Worm (Caenorhabditis elegans) whole organism, early embryonic: ENCODE measurements around the gene amph-1.

Experiments
- B0310.2 ChIP-seq: sonication (generic microtip); optimal IDR thresholded peaks from 2 replicates; lab custom pipeline; 2016; ENCODE audit warnings: mild to moderate bottlenecking, missing genetic modification characterization, missing compliant biosample characterization
- F13C5.2 ChIP-seq: sonication (generic microtip); optimal IDR thresholded peaks from 2 replicates; lab custom pipeline; 2017; ENCODE audit warnings: mild to moderate bottlenecking, missing genetic modification characterization, inconsistent platforms, missing compliant biosample characterization
- aly-1 ChIP-seq: sonication (generic microtip); optimal IDR thresholded peaks from 2 replicates; lab custom pipeline; 2016; ENCODE audit warnings: missing genetic modification characterization, missing compliant biosample characterization
- ama-1 ChIP-seq: fragments of 150-350 bp; optimal IDR thresholded peaks from 2 replicates; lab custom pipeline; 2014
- ceh-13 ChIP-seq: fragments of 200-800 bp; sonication (Bioruptor generic); optimal IDR thresholded peaks from 2 replicates; lab custom pipeline; 2018; ENCODE audit warnings: mild to moderate bottlenecking, missing genetic modification characterization, missing compliant biosample characterization
- ceh-36 ChIP-seq: sonication (generic microtip); optimal IDR thresholded peaks from 2 replicates; lab custom pipeline; 2016; ENCODE audit warnings: missing genetic modification characterization, inconsistent platforms, missing compliant biosample characterization
- ets-7 ChIP-seq: sonication (generic microtip); optimal IDR thresholded peaks from 2 replicates; lab custom pipeline; 2016; ENCODE audit warnings: missing genotype, missing genetic modification characterization, missing compliant biosample characterization
- flt-1 ChIP-seq: fragments of 200-800 bp; sonication (Bioruptor generic); IDR thresholded peaks from 2 replicates; pipeline ENCODE4 v1.3.6; 2022; ENCODE audit warnings: missing genetic modification characterization, missing compliant biosample characterization
- hmbx-1 ChIP-seq: sonication (generic microtip); optimal IDR thresholded peaks from 2 replicates; lab custom pipeline; 2016; ENCODE audit warnings: mild to moderate bottlenecking, missing genetic modification characterization, missing compliant biosample characterization
- hmg-4 ChIP-seq: fragments of 200-800 bp; sonication (Bioruptor generic); optimal IDR thresholded peaks from 2 replicates; lab custom pipeline; 2018; ENCODE audit warnings: mild to moderate bottlenecking, missing genetic modification characterization, missing compliant biosample characterization
- hnd-1 ChIP-seq: sonication (generic microtip); optimal IDR thresholded peaks from 2 replicates; lab custom pipeline; 2016; ENCODE audit warnings: missing genetic modification characterization, missing compliant biosample characterization
- pes-1 ChIP-seq: fragments of 200-800 bp; sonication (Bioruptor generic); IDR thresholded peaks from 2 replicates; pipeline ENCODE4 v1.3.6; 2022; ENCODE audit warnings: missing genetic modification reagents, missing genetic modification characterization, missing compliant biosample characterization
- scrt-1 ChIP-seq: fragments of 200-800 bp; sonication (Bioruptor generic); IDR thresholded peaks from 2 replicates; pipeline ENCODE4 v1.3.6; 2022; ENCODE audit warnings: missing genetic modification characterization, missing compliant biosample characterization
- sea-1 ChIP-seq: fragments of 200-800 bp; sonication (Bioruptor generic); conservative IDR thresholded peaks from 2 replicates; pipeline ENCODE4 v1.3.6; 2022; ENCODE audit warnings: missing genetic modification characterization, missing compliant biosample characterization
- tbx-11 ChIP-seq: fragments of 200-800 bp; sonication (Bioruptor generic); IDR thresholded peaks from 2 replicates; pipeline ENCODE4 v1.3.6; 2022; ENCODE audit warnings: missing genetic modification characterization, missing compliant biosample characterization
- tbx-37 ChIP-seq: fragments of 200-800 bp; sonication (Bioruptor generic); conservative IDR thresholded peaks from 2 replicates; pipeline ENCODE4 v1.3.6; 2022; ENCODE audit warnings: missing genetic modification reagents, missing genetic modification characterization, missing compliant biosample characterization
- tra-4 ChIP-seq: sonication (generic microtip); optimal IDR thresholded peaks from 2 replicates; lab custom pipeline; 2017; ENCODE audit warnings: missing genetic modification characterization, missing compliant biosample characterization

Gene amph-1

DNA sequence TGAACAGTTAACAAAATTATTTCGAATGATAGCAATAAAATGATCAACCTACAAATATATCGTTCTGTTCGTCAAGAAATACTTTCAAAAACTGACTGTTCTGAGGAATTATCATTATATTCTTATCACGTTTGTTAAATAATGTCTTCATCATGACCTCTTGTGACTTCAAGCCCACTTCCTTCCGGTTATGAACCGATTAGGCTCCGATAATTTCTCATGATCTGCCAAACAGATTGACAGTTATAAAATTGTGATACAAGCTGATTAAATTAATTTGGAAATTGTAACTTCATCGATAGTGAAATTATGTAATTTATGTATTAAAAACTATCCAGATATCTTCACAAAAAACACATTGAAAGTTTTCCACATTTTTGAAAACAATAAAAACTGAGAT is 33.2 kb upstream of the amph-1 start, which contains the start of gene ins-8:
TSS of gene ins-8 (minus strand) at position 101 of the 400 bp plus-strand sequence.
- no peak for TF ChIP-seq pes-1
- no peak for TF ChIP-seq B0310.2
- TF ChIP-seq flt-1 (GFP tag; lab: Robert Waterston, UW): no peak
- no peak for TF ChIP-seq hnd-1 (tag; lab: Kevin White, UChicago)
- TF ChIP-seq ama-1 (lab: Kevin White, UChicago): no peak
- no peak for TF ChIP-seq tra-4 (tag; lab: Kevin White, UChicago)
- TF ChIP-seq sea-1: no peak
- TF ChIP-seq aly-1 (tag; lab: Kevin White, UChicago): no peak
- TF ChIP-seq scrt-1 (GFP tag; lab: Robert Waterston, UW): no peak
- no peak for TF ChIP-seq tbx-37 (GFP tag; lab: Robert Waterston, UW)
- TF ChIP-seq hmg-4: no peak
- TF ChIP-seq F13C5.2: no peak
- no peak for TF ChIP-seq hmbx-1 (tag; lab: Kevin White, UChicago)

DNA sequence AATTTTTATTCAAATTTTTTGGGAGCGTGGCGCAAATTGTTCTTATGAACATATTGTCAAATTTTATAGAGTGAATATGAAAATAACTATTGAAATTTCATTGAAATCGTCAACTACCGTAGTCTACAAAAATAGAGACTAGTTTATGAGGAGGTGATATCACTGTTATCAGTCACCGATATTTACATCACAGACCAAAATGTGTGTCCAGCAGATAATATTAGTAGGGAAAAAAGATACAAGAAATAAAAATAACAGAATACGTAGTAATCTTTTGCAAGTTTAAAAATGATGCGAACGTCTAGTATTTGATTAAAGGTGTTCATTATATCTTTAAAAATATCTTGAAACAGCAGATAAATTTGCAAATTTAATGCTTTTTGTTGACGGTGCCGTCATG is 31.6 kb upstream of the amph-1 start:
- no peak for TF ChIP-seq aly-1 (tag; lab: Kevin White, UChicago)
- no peak for TF ChIP-seq ets-7 (tag; lab: Kevin White, UChicago)
- TF ChIP-seq ceh-36 (tag; lab: Kevin White, UChicago): no peak
- TF ChIP-seq tbx-37 (GFP tag; lab: Robert Waterston, UW): no peak
- no peak for TF ChIP-seq hmg-4
- TF ChIP-seq F13C5.2: no peak
- TF ChIP-seq ama-1 (lab: Kevin White, UChicago): no peak
- TF ChIP-seq tbx-11: no peak
- no peak for TF ChIP-seq hmbx-1 (tag; lab: Kevin White, UChicago)
- TF ChIP-seq pes-1: no peak

ce11 chrIV:9678007-9678406 is 30.3 kb upstream of the amph-1 start:
- no peak for TF ChIP-seq hnd-1 (tag; lab: Kevin White, UChicago)
- no peak for TF ChIP-seq F13C5.2
- no peak for TF ChIP-seq hmbx-1 (tag; lab: Kevin White, UChicago)
- no peak for TF ChIP-seq aly-1 (tag; lab: Kevin White, UChicago)
- no peak for TF ChIP-seq hmg-4
- TF ChIP-seq ets-7 (tag; lab: Kevin White, UChicago): no peak
- no peak for TF ChIP-seq B0310.2
- TF ChIP-seq tbx-11: no peak
- TF ChIP-seq sea-1: no peak
- TF ChIP-seq ceh-36 (tag; lab: Kevin White, UChicago): no peak
- no peak for TF ChIP-seq flt-1 (GFP tag; lab: Robert Waterston, UW)

DNA sequence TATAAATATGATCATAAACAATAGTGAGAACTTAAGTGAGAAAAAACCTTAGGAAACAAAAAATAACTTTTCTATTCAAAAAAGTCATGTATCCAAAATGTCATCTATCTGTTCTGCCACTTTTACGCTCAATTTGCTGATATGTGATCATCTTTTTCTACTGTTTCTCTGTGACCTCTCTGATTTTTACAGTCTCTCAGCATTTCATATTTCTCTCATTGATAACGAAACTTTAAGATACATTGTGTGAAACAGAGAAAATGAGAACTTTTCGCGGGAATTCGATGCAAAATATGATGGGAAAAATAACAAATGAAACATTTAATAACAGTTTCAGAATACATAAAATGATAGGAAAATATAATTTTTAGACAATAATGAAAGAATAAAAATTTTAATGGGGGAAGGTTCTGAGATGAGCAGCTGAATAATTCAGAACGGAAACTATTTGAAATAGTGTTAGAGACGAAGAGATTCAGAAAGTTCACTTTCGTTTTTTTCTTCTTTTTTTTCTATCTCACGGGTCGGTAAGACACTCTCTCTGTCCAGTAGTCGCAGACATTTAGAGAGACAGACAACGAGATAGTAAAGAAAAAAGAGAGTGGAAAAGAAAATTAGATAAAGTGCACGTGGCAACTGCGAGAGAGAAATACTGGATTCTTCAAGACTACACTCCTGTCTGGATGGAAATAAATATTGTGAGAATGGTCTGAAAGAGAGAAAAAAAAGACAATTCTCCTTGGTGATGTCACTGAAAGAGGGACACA is 29.7 kb upstream of the amph-1 start:
- TF ChIP-seq scrt-1 (GFP tag; lab: Robert Waterston, UW): no peak
- no peak for TF ChIP-seq ceh-13 (GFP tag; lab: Kevin White, UChicago)
- TF ChIP-seq flt-1 (GFP tag; lab: Robert Waterston, UW): no peak
- no peak for TF ChIP-seq aly-1 (tag; lab: Kevin White, UChicago)
- TF ChIP-seq pes-1: no peak
- TF ChIP-seq hmbx-1 (tag; lab: Kevin White, UChicago): no peak
- TF ChIP-seq ama-1 (lab: Kevin White, UChicago): no peak
- TF ChIP-seq B0310.2: no peak
- TF ChIP-seq tbx-37 (GFP tag; lab: Robert Waterston, UW): no peak
- no peak for TF ChIP-seq sea-1
- no peak for TF ChIP-seq tra-4 (tag; lab: Kevin White, UChicago)
- no peak for TF ChIP-seq F13C5.2
- no peak for TF ChIP-seq ets-7 (tag; lab: Kevin White, UChicago)
- TF ChIP-seq hnd-1 (tag; lab: Kevin White, UChicago): no peak

DNA sequence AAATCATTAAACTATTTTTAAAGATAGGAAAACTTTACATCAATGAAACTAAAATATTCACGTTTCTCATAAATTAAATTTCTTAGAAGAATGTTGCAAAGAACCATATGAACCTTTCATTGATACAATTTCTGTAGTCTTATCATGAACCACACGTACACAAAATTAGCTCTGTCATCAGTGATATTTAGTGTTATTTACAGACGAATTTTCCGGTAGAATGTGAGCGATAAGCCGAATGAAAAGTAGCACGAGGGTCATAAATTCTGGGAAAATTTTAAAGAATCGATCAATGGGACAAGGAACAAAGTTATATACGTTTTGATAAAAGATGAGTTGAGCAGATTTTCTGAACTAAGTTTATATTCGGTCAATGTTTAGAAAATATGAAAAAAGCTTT is 28.9 kb upstream of the amph-1 start:
- no peak for TF ChIP-seq tra-4 (tag; lab: Kevin White, UChicago)
- no peak for TF ChIP-seq F13C5.2
- TF ChIP-seq sea-1: no peak
- TF ChIP-seq ets-7 (tag; lab: Kevin White, UChicago): no peak
- no peak for TF ChIP-seq tbx-11
- TF ChIP-seq ama-1 (lab: Kevin White, UChicago): no peak
- no peak for TF ChIP-seq B0310.2
- no peak for TF ChIP-seq tbx-37 (GFP tag; lab: Robert Waterston, UW)
- TF ChIP-seq ceh-13 (GFP tag; lab: Kevin White, UChicago): no peak
- no peak for TF ChIP-seq hmbx-1 (tag; lab: Kevin White, UChicago)
- no peak for TF ChIP-seq pes-1
- no peak for TF ChIP-seq hmg-4
- no peak for TF ChIP-seq flt-1 (GFP tag; lab: Robert Waterston, UW)
- no peak for TF ChIP-seq scrt-1 (GFP tag; lab: Robert Waterston, UW)

ce11 chrIV:9675572-9675971 is 27.9 kb upstream of the amph-1 start, which contains the start of gene nhr-34:
Gene nhr-34, minus strand, starts transcription at chrIV:9675672.
- TF ChIP-seq tbx-11 (no peak), flt-1 (GFP tag; lab: Robert Waterston, UW) (no peak), B0310.2 (no peak), tra-4 (tag; lab: Kevin White, UChicago) (no peak), hmbx-1 (tag; lab: Kevin White, UChicago) (no peak), tbx-37 (GFP tag; lab: Robert Waterston, UW) (no peak), ceh-36 (tag; lab: Kevin White, UChicago) (no peak), ama-1 (lab: Kevin White, UChicago) (no peak), hnd-1 (tag; lab: Kevin White, UChicago) (no peak), hmg-4 (no peak), ceh-13 (GFP tag; lab: Kevin White, UChicago) (no peak), scrt-1 (GFP tag; lab: Robert Waterston, UW) (no peak), F13C5.2 (no peak)

- TF ChIP-seq flt-1 (GFP tag; lab: Robert Waterston, UW) (no peak), hmbx-1 (tag; lab: Kevin White, UChicago) (no peak), B0310.2 (no peak), F13C5.2 (no peak), hnd-1 (tag; lab: Kevin White, UChicago) (no peak), pes-1 (no peak), ama-1 (lab: Kevin White, UChicago) (no peak), aly-1 (tag; lab: Kevin White, UChicago) (no peak), ceh-13 (GFP tag; lab: Kevin White, UChicago) (no peak), tra-4 (tag; lab: Kevin White, UChicago) (no peak)
These were observed 26.1 kb upstream of the amph-1 start for ce11 chrIV:9673683-9674336.
